Worm (Caenorhabditis elegans) whole organism, young adult: ENCODE measurements around the gene Y43E12A.2.
"Not testable (repeated sequence)": the region's sequence is repeated elsewhere in the genome, so short reads cannot be mapped to it uniquely, and the experiment has no call there.

Experiments
- F37B4.10 ChIP-seq: fragments of 200-800 bp; sonication (Bioruptor generic); IDR thresholded peaks from 2 replicates; pipeline ENCODE4 v1.3.6; 2022; ENCODE audit warnings: missing genetic modification characterization, missing compliant biosample characterization
- F52B5.7 ChIP-seq: sonication (generic microtip); optimal IDR thresholded peaks from 2 replicates; lab custom pipeline; 2016; ENCODE audit warnings: mild to moderate bottlenecking, missing genetic modification characterization, missing compliant biosample characterization
- K12H6.12 ChIP-seq: fragments of 200-800 bp; sonication (Bioruptor generic); optimal IDR thresholded peaks from 2 replicates; lab custom pipeline; 2018; ENCODE audit warnings: mild to moderate bottlenecking, missing genetic modification characterization, missing compliant biosample characterization
- T26A5.8 ChIP-seq: sonication (generic microtip); optimal IDR thresholded peaks from 2 replicates; lab custom pipeline; 2016; ENCODE audit warnings: missing genetic modification characterization, missing compliant biosample characterization
- Y56A3A.18 ChIP-seq: fragments of 200-800 bp; sonication (Bioruptor generic); IDR thresholded peaks from 2 replicates; pipeline ENCODE4 v1.3.6; 2022; ENCODE audit warnings: missing genetic modification reagents, missing genetic modification characterization, missing compliant biosample characterization
- Y67H2A.10 ChIP-seq: fragments of 200-800 bp; sonication (Bioruptor generic); conservative IDR thresholded peaks from 2 replicates; pipeline ENCODE4 v1.3.6; 2022; ENCODE audit warnings: missing genetic modification reagents, missing genetic modification characterization, missing compliant biosample characterization
- aptf-2 ChIP-seq: fragments of 200-800 bp; sonication (Bioruptor generic); conservative IDR thresholded peaks from 2 replicates; pipeline ENCODE4 v1.3.6; 2022; ENCODE audit warnings: missing genetic modification reagents, missing genetic modification characterization, missing compliant biosample characterization
- athp-1 ChIP-seq: sonication (generic microtip); optimal IDR thresholded peaks from 2 replicates; lab custom pipeline; 2017; ENCODE audit warnings: mild to moderate bottlenecking, missing genetic modification characterization, missing compliant biosample characterization
- bed-2 ChIP-seq: fragments of 200-800 bp; sonication (Bioruptor generic); IDR thresholded peaks from 2 replicates; pipeline ENCODE4 v1.3.6; 2022; ENCODE audit warnings: missing genetic modification reagents, missing genetic modification characterization, missing compliant biosample characterization
- cebp-2 ChIP-seq: fragments of 200-800 bp; sonication (Bioruptor generic); IDR thresholded peaks from 2 replicates; pipeline ENCODE4 v1.3.6; 2022; ENCODE audit warnings: missing genetic modification characterization, missing compliant biosample characterization
- ceh-27 ChIP-seq: fragments of 200-800 bp; sonication (Bioruptor generic); optimal IDR thresholded peaks from 2 replicates; lab custom pipeline; 2018; ENCODE audit warnings: mild to moderate bottlenecking, missing genetic modification characterization, moderate library complexity, missing compliant biosample characterization
- ceh-58 ChIP-seq: fragments of 200-800 bp; sonication (Bioruptor generic); IDR thresholded peaks from 2 replicates; pipeline ENCODE4 v1.3.6; 2022; ENCODE audit warnings: missing genetic modification characterization, missing compliant biosample characterization
- ceh-91 ChIP-seq: fragments of 200-800 bp; sonication (Bioruptor generic); IDR thresholded peaks from 2 replicates; pipeline ENCODE4 v1.3.6; 2022; ENCODE audit warnings: missing genetic modification reagents, missing genetic modification characterization, missing compliant biosample characterization
- die-1 ChIP-seq: sonication (generic microtip); optimal IDR thresholded peaks from 2 replicates; lab custom pipeline; 2016; ENCODE audit warnings: missing genotype, mild to moderate bottlenecking, missing genetic modification characterization, missing compliant biosample characterization
- dox-1 ChIP-seq: fragments of 200-800 bp; sonication (Bioruptor generic); IDR thresholded peaks from 2 replicates; pipeline ENCODE4 v1.3.6; 2022; ENCODE audit warnings: missing genetic modification reagents, missing genetic modification characterization, missing compliant biosample characterization
- dpff-1 ChIP-seq: sonication (generic microtip); optimal IDR thresholded peaks from 2 replicates; lab custom pipeline; 2017; ENCODE audit warnings: mild to moderate bottlenecking, missing genetic modification characterization, missing compliant biosample characterization
- egrh-3 ChIP-seq: fragments of 200-800 bp; sonication (Bioruptor generic); IDR thresholded peaks from 2 replicates; pipeline ENCODE4 v1.3.6; 2022; ENCODE audit warnings: missing genetic modification reagents, missing genetic modification characterization, missing compliant biosample characterization
- ets-4 ChIP-seq: fragments of 200-800 bp; sonication (Bioruptor generic); optimal IDR thresholded peaks from 2 replicates; lab custom pipeline; 2018; ENCODE audit warnings: mild to moderate bottlenecking, missing genetic modification characterization, missing compliant biosample characterization
- hlh-26 ChIP-seq: fragments of 200-800 bp; sonication (Bioruptor generic); conservative IDR thresholded peaks from 2 replicates; pipeline ENCODE4 v1.3.6; 2022; ENCODE audit warnings: missing genetic modification reagents, missing genetic modification characterization, missing compliant biosample characterization
- hmg-20 ChIP-seq: fragments of 200-800 bp; sonication (Bioruptor generic); IDR thresholded peaks from 2 replicates; pipeline ENCODE4 v1.3.6; 2022; ENCODE audit warnings: missing genetic modification reagents, missing genetic modification characterization, missing compliant biosample characterization
- hsf-1 ChIP-seq: fragments of 200-800 bp; sonication (Bioruptor generic); IDR thresholded peaks from 2 replicates; pipeline ENCODE4 v1.3.6; 2022; ENCODE audit warnings: missing genetic modification reagents, missing genetic modification characterization, missing compliant biosample characterization
- lag-1 ChIP-seq: fragments of 200-800 bp; sonication (Bioruptor generic); IDR thresholded peaks from 2 replicates; pipeline ENCODE4 v1.3.6; 2022; ENCODE audit warnings: missing genetic modification reagents, missing genetic modification characterization, missing compliant biosample characterization
- let-607 ChIP-seq, 2 experiments: fragments of 200-800 bp in 1 of 2; sonication (Bioruptor generic) in 1 of 2; sonication (generic microtip) in 1 of 2; optimal IDR thresholded peaks; 2 replicates each; lab custom pipeline; 2016 to 2018; ENCODE audit warnings: mild to moderate bottlenecking in 2 of 2, missing compliant biosample characterization in 2 of 2, missing genetic modification characterization in 2 of 2, moderate library complexity in 2 of 2, missing genotype in 1 of 2
- madf-10 ChIP-seq: sonication (generic microtip); optimal IDR thresholded peaks from 2 replicates; lab custom pipeline; 2016; ENCODE audit warnings: mild to moderate bottlenecking, missing genetic modification characterization, missing compliant biosample characterization
- madf-3 ChIP-seq: fragments of 200-800 bp; sonication (Bioruptor generic); IDR thresholded peaks from 2 replicates; pipeline ENCODE4 v1.3.6; 2022; ENCODE audit warnings: missing genetic modification reagents, missing genetic modification characterization, missing compliant biosample characterization
- nhr-80 ChIP-seq: sonication (generic microtip); optimal IDR thresholded peaks from 2 replicates; lab custom pipeline; 2016; ENCODE audit warnings: missing genetic modification characterization, missing compliant biosample characterization
- nhr-90 ChIP-seq: sonication (generic microtip); optimal IDR thresholded peaks from 2 replicates; lab custom pipeline; 2016; ENCODE audit warnings: missing genotype, mild to moderate bottlenecking, missing genetic modification characterization, missing compliant biosample characterization
- rcor-1 ChIP-seq: fragments of 200-800 bp; sonication (Bioruptor generic); IDR thresholded peaks from 2 replicates; pipeline ENCODE4 v1.3.6; 2022; ENCODE audit warnings: missing genetic modification reagents, missing genetic modification characterization, missing compliant biosample characterization
- repo-1 ChIP-seq: sonication (generic microtip); optimal IDR thresholded peaks from 2 replicates; lab custom pipeline; 2017; ENCODE audit warnings: mild to moderate bottlenecking, missing genetic modification characterization, missing compliant biosample characterization
- tbx-9 ChIP-seq: sonication (generic microtip); optimal IDR thresholded peaks from 2 replicates; lab custom pipeline; 2016; ENCODE audit warnings: borderline replicate concordance, missing genetic modification characterization, inconsistent platforms, missing compliant biosample characterization
- unc-130 ChIP-seq: sonication (generic microtip); optimal IDR thresholded peaks from 2 replicates; lab custom pipeline; 2016; ENCODE audit warnings: missing genetic modification reagents, missing genetic modification characterization, missing compliant biosample characterization
- unc-62 ChIP-seq: fragments of 150-350 bp; optimal IDR thresholded peaks from 2 replicates; lab custom pipeline; 2014; ENCODE audit warnings: missing biosample characterization, missing genetic modification reagents, missing genetic modification characterization
- ztf-22 ChIP-seq: fragments of 200-800 bp; sonication (Bioruptor generic); optimal IDR thresholded peaks from 2 replicates; lab custom pipeline; 2018; ENCODE audit warnings: mild to moderate bottlenecking, missing genetic modification characterization, moderate library complexity, missing compliant biosample characterization
- ztf-25 ChIP-seq: fragments of 200-800 bp; sonication (Bioruptor generic); IDR thresholded peaks from 2 replicates; pipeline ENCODE4 v1.3.6; 2022; ENCODE audit warnings: missing genetic modification reagents, missing genetic modification characterization, missing compliant biosample characterization
- ztf-3 ChIP-seq: fragments of 200-800 bp; sonication (Bioruptor generic); optimal IDR thresholded peaks from 2 replicates; lab custom pipeline; 2018; ENCODE audit warnings: mild to moderate bottlenecking, missing genetic modification characterization, missing compliant biosample characterization

Gene Y43E12A.2

DNA sequence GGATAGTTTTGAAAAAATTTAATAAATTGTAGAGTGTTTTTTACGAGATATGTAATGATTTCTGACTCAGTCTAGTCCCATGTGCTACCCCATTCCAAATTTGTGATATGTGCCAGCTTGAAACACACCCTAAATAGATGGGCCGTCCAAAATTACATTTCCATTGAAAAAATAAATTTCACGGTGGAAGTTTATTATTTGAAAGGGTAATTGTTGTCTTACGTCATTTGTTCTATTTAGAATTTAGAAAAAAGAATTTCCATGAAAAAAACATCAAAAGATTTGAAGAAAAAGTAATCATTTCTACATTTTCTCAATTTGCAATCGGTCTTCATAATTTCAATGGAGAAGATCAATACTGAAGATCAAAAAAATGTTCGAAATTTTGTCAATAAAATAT is 26.9 kb upstream of the Y43E12A.2 start, which contains the start of gene Y69E1A.4:
Gene Y69E1A.4, plus strand, starts transcription at position 301 of the 400 bp plus-strand sequence.
- not testable (repeated sequence) for TF ChIP-seq ztf-25 (GFP tag; lab: Robert Waterston, UW); madf-10 (tag; lab: Kevin White, UChicago); F37B4.10 (GFP tag; lab: Robert Waterston, UW)
- TF ChIP-seq, all 124 proteins: peak for 0; not testable (repeated sequence) for 124

DNA sequence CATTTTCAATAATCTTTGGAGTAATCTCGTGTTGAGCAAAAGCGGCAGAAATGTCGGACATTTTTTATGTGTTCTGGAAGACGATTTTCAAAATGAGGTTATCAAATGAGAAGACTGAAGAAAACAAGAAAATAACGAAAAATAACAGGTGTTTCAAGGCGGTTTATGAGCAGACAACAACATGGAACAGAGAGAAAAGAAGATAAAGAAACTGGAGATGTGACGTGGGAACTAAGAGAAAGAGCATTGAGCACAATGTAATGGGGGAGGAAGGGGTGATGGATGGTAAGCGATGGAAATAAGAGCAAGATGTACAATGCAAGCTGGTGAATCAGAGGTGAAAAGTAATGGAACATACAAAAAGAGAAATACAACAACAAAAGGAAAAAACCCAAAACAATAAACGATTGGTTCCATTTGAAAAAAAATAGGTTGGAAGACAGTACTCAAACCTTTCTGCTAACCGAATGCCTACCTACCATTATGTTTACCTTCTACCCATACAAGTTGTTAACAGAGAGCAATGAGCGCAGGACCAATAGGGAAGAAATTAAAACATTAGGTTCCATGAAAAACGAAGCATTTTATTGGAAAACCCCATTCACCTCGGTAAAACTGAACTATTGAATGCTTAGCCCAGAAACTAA is 24.2 kb upstream of the Y43E12A.2 start, which contains the start of gene Y69E1A.5:
Gene Y69E1A.5, minus strand, starts transcription at position 73 of the 647 bp plus-strand sequence.
- no peak for TF ChIP-seq unc-62 (GFP tag; lab: Kevin White, UChicago)
- TF ChIP-seq K12H6.12 (tag; lab: Kevin White, UChicago), result no peak
- TF ChIP-seq die-1 (tag; lab: Kevin White, UChicago), result no peak
- TF ChIP-seq dpff-1 (tag; lab: Kevin White, UChicago), result no peak

DNA sequence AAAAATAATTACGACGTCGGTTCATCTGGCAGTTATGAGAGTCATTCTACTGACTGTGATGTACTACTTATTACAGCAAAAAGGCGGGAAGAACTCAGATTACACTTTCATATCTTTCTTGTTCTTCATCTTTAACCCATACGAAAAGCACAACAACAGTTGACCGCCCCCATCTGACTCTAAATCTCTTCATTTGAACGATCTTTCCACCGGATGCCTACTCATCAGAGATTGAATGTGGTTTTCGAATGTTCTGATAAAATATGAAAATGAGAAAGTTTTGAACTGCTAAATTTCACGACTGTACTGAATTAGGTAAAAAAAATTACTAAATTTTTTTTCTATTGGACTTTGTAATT is 23.7 kb upstream of the Y43E12A.2 start, which contains the start of gene sri-19:
Gene sri-19, plus strand, starts transcription at position 143 of the 359 bp plus-strand sequence.
- TF ChIP-seq aptf-2 (GFP tag; lab: Robert Waterston, UW) (no peak), tbx-9 (no peak), Y56A3A.18 (no peak), ceh-91 (GFP tag; lab: Robert Waterston, UW) (no peak), Y67H2A.10 (GFP tag; lab: Robert Waterston, UW) (no peak), T26A5.8 (tag; lab: Kevin White, UChicago) (no peak), athp-1 (tag; lab: Kevin White, UChicago) (no peak), dpff-1 (tag; lab: Kevin White, UChicago) (no peak), bed-2 (GFP tag; lab: Robert Waterston, UW) (no peak), rcor-1 (GFP tag; lab: Robert Waterston, UW) (no peak), unc-130 (no peak), madf-3 (GFP tag; lab: Robert Waterston, UW) (no peak), ceh-58 (GFP tag; lab: Robert Waterston, UW) (no peak), hsf-1 (GFP tag; lab: Robert Waterston, UW) (no peak), repo-1 (tag; lab: Kevin White, UChicago) (no peak)

DNA sequence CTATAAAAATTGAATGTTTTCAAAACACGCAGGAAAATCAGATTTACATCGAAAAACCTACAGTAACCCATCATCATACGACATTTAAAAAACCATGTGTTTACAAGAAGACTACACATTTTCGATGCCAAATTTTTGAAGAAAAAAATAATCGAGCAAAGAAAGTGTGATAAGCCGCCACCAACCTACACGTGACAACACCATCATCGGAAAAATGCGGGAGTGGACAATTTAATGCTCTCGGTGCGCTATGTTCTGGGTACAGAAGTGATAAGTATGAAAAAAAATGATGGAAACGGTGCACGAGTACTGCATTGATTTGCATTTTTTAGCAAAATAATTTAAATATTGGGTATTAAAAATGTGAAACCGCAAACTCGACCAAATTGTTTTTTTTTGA is 17.2 kb upstream of the Y43E12A.2 start:
- TF ChIP-seq nhr-80 (tag; lab: Kevin White, UChicago) (peak; percentile 57), nhr-90 (tag; lab: Kevin White, UChicago) (no peak)

DNA sequence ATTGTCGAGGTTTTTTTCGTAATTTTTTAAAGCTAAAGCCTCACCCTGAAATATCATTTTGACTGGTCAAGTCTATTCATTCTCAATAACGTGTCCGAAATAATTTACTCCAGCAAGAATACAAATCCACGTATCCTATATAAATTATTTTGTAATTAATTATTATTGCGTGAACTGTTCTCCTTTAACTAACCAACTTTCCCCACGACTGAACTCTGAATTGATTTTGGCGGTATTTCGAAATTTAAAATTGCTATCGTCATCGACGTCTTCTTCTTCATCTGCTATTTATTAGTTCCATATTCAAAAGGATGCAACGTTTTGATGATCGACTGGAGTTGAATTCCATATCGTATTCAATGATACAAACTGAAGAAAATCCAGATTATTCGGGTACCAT is 15.5 kb upstream of the Y43E12A.2 start, which contains the start of the genes aqp-3 and Y69E1A.8:
Gene aqp-3, minus strand, starts transcription at position 101 of the 400 bp plus-strand sequence.
Gene Y69E1A.8, plus strand, starts transcription at position 246 of the 400 bp plus-strand sequence.
- TF ChIP-seq hmg-20 (GFP tag; lab: Robert Waterston, UW) (no peak), ztf-3 (GFP tag; lab: Kevin White, UChicago) (no peak), lag-1 (no peak)

DNA sequence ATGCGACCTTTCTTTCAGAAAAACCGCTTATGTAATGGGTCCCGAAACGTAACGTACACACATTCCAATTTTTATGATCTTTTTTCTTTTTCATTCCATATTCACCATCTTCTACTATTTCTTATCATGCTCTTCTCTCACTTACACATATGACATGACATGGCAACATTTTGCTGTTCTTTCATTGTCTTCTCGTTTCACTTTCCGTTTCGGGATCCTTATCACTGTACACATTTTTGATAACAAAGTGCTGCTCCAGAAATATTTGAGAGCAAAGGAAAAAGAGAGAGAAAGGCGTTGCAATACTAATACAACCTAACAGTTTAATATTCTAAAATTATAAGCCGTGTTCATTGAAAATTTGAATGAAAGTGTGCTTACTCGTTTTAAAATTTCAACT is 11.5 kb upstream of the Y43E12A.2 start:
- TF ChIP-seq F52B5.7 (tag; lab: Kevin White, UChicago) (no peak), nhr-80 (tag; lab: Kevin White, UChicago) (peak; percentile 97), cebp-2 (no peak), hlh-26 (GFP tag; lab: Robert Waterston, UW) (no peak), ets-4 (GFP tag; lab: Kevin White, UChicago) (peak; percentile 77), dox-1 (GFP tag; lab: Robert Waterston, UW) (no peak), egrh-3 (GFP tag; lab: Robert Waterston, UW) (no peak), ztf-22 (GFP tag; lab: Kevin White, UChicago) (peak; percentile 45), ceh-27 (no peak), let-607 (tag; optimal IDR thresholded peaks at IDR 0.05; lab: Kevin White, UChicago) (peak; percentile 34 to 66)
- TF ChIP-seq, all 124 proteins: peak for 4
